Worm (Caenorhabditis elegans) whole organism, midembryonic: ENCODE data around the gene myrf-2.

Source experiments
- T22C8.4 ChIP-seq: fragments of 200-800 bp; sonication (Bioruptor generic); IDR thresholded peaks from 2 replicates; pipeline ENCODE4 v1.3.6; 2022; ENCODE audit warnings: missing genetic modification characterization, missing compliant biosample characterization
- flt-1 ChIP-seq: fragments of 200-800 bp; sonication (Bioruptor generic); IDR thresholded peaks from 2 replicates; pipeline ENCODE4 v1.3.6; 2022; ENCODE audit warnings: missing genetic modification characterization, missing compliant biosample characterization
- ref-1 ChIP-seq: fragments of 200-800 bp; sonication (Bioruptor generic); conservative IDR thresholded peaks from 2 replicates; pipeline ENCODE4 v1.3.6; 2022; ENCODE audit warnings: missing genetic modification reagents, missing genetic modification characterization, missing compliant biosample characterization
- ztf-23 ChIP-seq: fragments of 200-800 bp; sonication (Bioruptor generic); IDR thresholded peaks from 2 replicates; pipeline ENCODE4 v1.3.6; 2022; ENCODE audit warnings: missing genetic modification reagents, missing genetic modification characterization, missing compliant biosample characterization
- ztf-29 ChIP-seq: fragments of 200-800 bp; sonication (Bioruptor generic); IDR thresholded peaks from 2 replicates; pipeline ENCODE4 v1.3.6; 2022; ENCODE audit warnings: missing genetic modification reagents, missing genetic modification characterization, missing compliant biosample characterization

- no peak for TF ChIP-seq flt-1 (GFP tag; lab: Robert Waterston, UW)
- 0 out of 2 replicates have a peak, but pooled peaks have one; percentile 23 for TF ChIP-seq ztf-23
- no peak for TF ChIP-seq ref-1 (GFP tag; lab: Robert Waterston, UW)
- no peak for TF ChIP-seq T22C8.4 (GFP tag; lab: Robert Waterston, UW)
- no peak for TF ChIP-seq ztf-29 (GFP tag; lab: Robert Waterston, UW)
These were observed 3.1 kb upstream of the myrf-2 start, which contains the start of gene nucb-1 for ce11 chrX:10197204-10197756.
